Fruit fly (Drosophila melanogaster): Measurements from ENCODE around the gene CG7384.

The CG7384 gene

dm6 chr2L:10522174-10522893, 12.1 kb upstream of the CG7384 start (continued):
- peak; percentile 28 for TF ChIP-seq Dek (tag; optimal IDR thresholded peaks at IDR 0.05)
- peak; percentile 50 for TF ChIP-seq odd (GFP tag; optimal IDR thresholded peaks at IDR 0.05)
- no peak for TF ChIP-seq stwl (tag; optimal IDR thresholded peaks at IDR 0.05)
- peak; percentile 13 for TF ChIP-seq CG14710 (tag; optimal IDR thresholded peaks at IDR 0.05)
- TF ChIP-seq Hr39 (optimal IDR thresholded peaks at IDR 0.05) = no peak
- TF ChIP-seq dmrt99B (tag; optimal IDR thresholded peaks at IDR 0.05) = peak; percentile 74
- TF ChIP-seq CG11504 (tag; optimal IDR thresholded peaks at IDR 0.05) = peak; percentile 83
- peak in 1 of 2 experiments; percentile 4 for TF ChIP-seq pan (optimal IDR thresholded peaks at IDR 0.05)
- TF ChIP-seq pan (GFP tag; optimal IDR thresholded peaks at IDR 0.05 in 1 of 2, IDR thresholded peaks at IDR 0.05 in 1 of 2) = peak in 1 of 2 experiments; percentile 74
- TF ChIP-seq CG2199 (GFP tag; IDR thresholded peaks at IDR 0.05) = no peak
- peak; percentile 17 for TF ChIP-seq CG12942 (GFP tag; optimal IDR thresholded peaks at IDR 0.05)
- no peak for TF ChIP-seq her (GFP tag; optimal IDR thresholded peaks at IDR 0.05)
- TF ChIP-seq CG18599 (GFP tag; optimal IDR thresholded peaks at IDR 0.05) = peak; percentile 74
- peak; percentile 37; the same call in 1 of the 2 replicates for TF ChIP-seq CG17328 (GFP tag; IDR thresholded peaks at IDR 0.05)
- peak; percentile 79 for TF ChIP-seq nmo (GFP tag; optimal IDR thresholded peaks at IDR 0.05)
- no peak for TF ChIP-seq CG1832 (GFP tag; optimal IDR thresholded peaks at IDR 0.05)
- peak; percentile 61 for TF ChIP-seq ara (GFP tag; IDR thresholded peaks at IDR 0.05)
- peak; percentile 74 for TF ChIP-seq CG10209 (GFP tag; optimal IDR thresholded peaks at IDR 0.05)
- peak; percentile 65 for TF ChIP-seq CG4404 (GFP tag; IDR thresholded peaks at IDR 0.05)
- no peak for TF ChIP-seq hkb (optimal IDR thresholded peaks at IDR 0.05)
- TF ChIP-seq hkb (GFP tag; IDR thresholded peaks at IDR 0.05) = peak; percentile 70
- no peak for TF ChIP-seq sna (GFP tag; IDR thresholded peaks at IDR 0.05; ENCODE audit: partially characterized antibody)
- TF ChIP-seq CG8765 (GFP tag; IDR thresholded peaks at IDR 0.05) = no peak
- TF ChIP-seq CG16779 (GFP tag; IDR thresholded peaks at IDR 0.05) = no peak
- TF ChIP-seq CG4282 (GFP tag; optimal IDR thresholded peaks at IDR 0.05) = no peak
- peak; percentile 79 for TF ChIP-seq CG7839 (tag; optimal IDR thresholded peaks at IDR 0.05)
- TF ChIP-seq aop (GFP tag; IDR thresholded peaks at IDR 0.05) = no peak
- no peak for TF ChIP-seq CkIIα-i1 (GFP tag; IDR thresholded peaks at IDR 0.05)
- peak; percentile 4 for TF ChIP-seq Vsx1 (GFP tag; optimal IDR thresholded peaks at IDR 0.05)
- no peak for TF ChIP-seq CG17568 (GFP tag; optimal IDR thresholded peaks at IDR 0.05)
- peak; percentile 18 for TF ChIP-seq CG3065 (GFP tag; optimal IDR thresholded peaks at IDR 0.05)
- peak; percentile 37 for TF ChIP-seq CG17829 (tag; optimal IDR thresholded peaks at IDR 0.05)
- TF ChIP-seq CG31224 (GFP tag; IDR thresholded peaks at IDR 0.05) = peak; percentile 46; the same call in 1 of the 2 replicates
- peak; percentile 31 for TF ChIP-seq CG5245 (GFP tag; optimal IDR thresholded peaks at IDR 0.05)
- TF ChIP-seq CG1233 (GFP tag; optimal IDR thresholded peaks at IDR 0.05) = peak; percentile 55
- peak; percentile 66 for TF ChIP-seq CG32772 (GFP tag; IDR thresholded peaks at IDR 0.05)
- peak; percentile 36 for TF ChIP-seq ewg (GFP tag; optimal IDR thresholded peaks at IDR 0.05)
- TF ChIP-seq D19B (GFP tag; optimal IDR thresholded peaks at IDR 0.05) = peak; percentile 88
- TF ChIP-seq Atf6 (GFP tag; IDR thresholded peaks at IDR 0.05) = peak; percentile 60; the same call in 1 of the 2 replicates
- no peak for TF ChIP-seq Ets97D (GFP tag; optimal IDR thresholded peaks at IDR 0.05)
- TF ChIP-seq CG8388 (GFP tag; optimal IDR thresholded peaks at IDR 0.05) = peak; percentile 21
- no peak for TF ChIP-seq BEAF-32 (GFP tag; optimal IDR thresholded peaks at IDR 0.05)
- no peak for TF ChIP-seq CG7745 (tag; optimal IDR thresholded peaks at IDR 0.05)
- no peak for TF ChIP-seq chm (GFP tag; IDR thresholded peaks at IDR 0.05)
- peak; percentile 63 for TF ChIP-seq Rfx (GFP tag; IDR thresholded peaks at IDR 0.05)
- peak; percentile 49 for TF ChIP-seq Asciz (GFP tag; optimal IDR thresholded peaks at IDR 0.05)
- TF ChIP-seq Mes4 (GFP tag; optimal IDR thresholded peaks at IDR 0.05) = no peak
- no peak for TF ChIP-seq Fer2 (tag; optimal IDR thresholded peaks at IDR 0.05)
- peak; percentile 24 for TF ChIP-seq cato (GFP tag; optimal IDR thresholded peaks at IDR 0.05; ENCODE audit: borderline replicate concordance)
- peak; percentile 10 for TF ChIP-seq CG18011 (GFP tag; optimal IDR thresholded peaks at IDR 0.05)
